Worm (Caenorhabditis elegans): ENCODE data around the gene R05H10.1.

- TF ChIP-seq aly-1 (tag; optimal IDR thresholded peaks at IDR 0.05), result no peak
- TF ChIP-seq ama-1 (optimal IDR thresholded peaks at IDR 0.05), result no peak
- no peak for TF ChIP-seq tbx-37 (GFP tag; conservative IDR thresholded peaks at IDR 0.05)
- TF ChIP-seq ets-7 (tag; optimal IDR thresholded peaks at IDR 0.05), result no peak
- no peak for TF ChIP-seq B0310.2 (tag; optimal IDR thresholded peaks at IDR 0.05)
- no peak for TF ChIP-seq pes-1 (GFP tag; IDR thresholded peaks at IDR 0.05)
Measured at ce11 chrII:14822419-14822818, 29.2 kb upstream of the R05H10.1 start.

Measured in whole organism, early embryonic.